Worm (Caenorhabditis elegans): ENCODE measurements around the gene thoc-1.

thoc-1 gene

DNA sequence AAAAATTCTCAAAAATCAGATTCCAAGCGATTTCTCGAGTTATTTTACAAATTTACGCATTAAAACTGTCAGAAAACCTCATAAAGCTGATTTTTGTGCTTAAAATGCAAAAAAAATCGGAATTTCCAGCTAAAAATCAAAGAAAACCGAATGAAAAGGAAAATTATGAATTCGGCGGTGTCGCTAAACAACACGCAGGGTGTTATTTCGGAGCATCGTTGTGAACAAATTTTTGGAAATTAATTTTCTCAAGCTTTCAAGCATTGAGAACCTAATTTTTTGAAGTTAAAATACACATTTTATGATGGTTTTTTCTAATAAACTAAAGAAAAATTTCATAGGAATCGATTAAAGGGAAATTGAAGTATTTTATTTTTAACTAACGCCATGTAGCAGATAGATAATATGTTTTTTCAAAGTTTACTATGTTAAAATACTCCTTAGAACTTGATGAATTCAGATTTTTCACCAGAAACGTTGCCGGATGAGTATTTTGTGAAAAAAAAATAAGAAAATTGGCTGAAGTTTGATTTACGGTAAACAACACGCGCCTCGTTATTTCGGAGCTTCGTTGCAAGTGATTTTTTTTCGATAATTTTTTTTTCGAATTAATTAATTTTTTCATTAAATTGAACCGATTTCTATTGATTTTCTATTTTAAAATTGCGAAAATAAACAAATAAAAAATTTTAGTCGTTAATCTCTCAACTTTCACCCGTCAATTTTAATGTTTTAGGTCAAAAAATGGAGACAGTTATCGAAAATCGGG lies at the start of gene thoc-1:
Gene thoc-1, plus strand, starts transcription at position 737 of the 769 bp plus-strand sequence.
- TF ChIP-seq hlh-4 (tag; optimal IDR thresholded peaks at IDR 0.05), result no peak
- TF ChIP-seq pag-3 (tag; optimal IDR thresholded peaks at IDR 0.05; ENCODE audit: borderline replicate concordance, insufficient read depth), result no peak
- no peak for TF ChIP-seq ceh-88 (GFP tag; IDR thresholded peaks at IDR 0.05)
- TF ChIP-seq unc-62 (GFP tag; optimal IDR thresholded peaks at IDR 0.05), result no peak
- TF ChIP-seq lsy-2 (tag; optimal IDR thresholded peaks at IDR 0.05), result peak in 1 of 2 experiments; percentile 30
- no peak for TF ChIP-seq snpc-4 (tag; optimal IDR thresholded peaks at IDR 0.05)
- no peak for TF ChIP-seq ztf-11 (tag; optimal IDR thresholded peaks at IDR 0.05)
- peak in 1 of 2 experiments; percentile 11 for TF ChIP-seq lin-35 (GFP tag; optimal IDR thresholded peaks at IDR 0.05)
- no peak for TF ChIP-seq hlh-17 (GFP tag; optimal IDR thresholded peaks at IDR 0.05; ENCODE audit: borderline replicate concordance)
- TF ChIP-seq hpl-2 (GFP tag; optimal IDR thresholded peaks at IDR 0.05), result no peak
- TF ChIP-seq unc-98 (GFP tag; IDR thresholded peaks at IDR 0.05), result no peak
- TF ChIP-seq efl-1 (optimal IDR thresholded peaks at IDR 0.05), result peak in 1 of 2 experiments; percentile 33
- TF ChIP-seq efl-1 (GFP tag; optimal IDR thresholded peaks at IDR 0.05 in 1 of 2), result peak in 1 of 2 experiments; percentile 72
- TF ChIP-seq aha-1 (tag; optimal IDR thresholded peaks at IDR 0.05), result no peak
- no peak for TF ChIP-seq egl-27 (tag; optimal IDR thresholded peaks at IDR 0.05)
- TF ChIP-seq ceh-90 (tag; optimal IDR thresholded peaks at IDR 0.05), result no peak
- TF ChIP-seq C16A3.4 (tag; optimal IDR thresholded peaks at IDR 0.05), result no peak
- TF ChIP-seq blmp-1 (tag; optimal IDR thresholded peaks at IDR 0.05), result peak; percentile 23
- TF ChIP-seq C34B4.2 (tag; optimal IDR thresholded peaks at IDR 0.05), result no peak
- TF ChIP-seq dpl-1 (GFP tag; optimal IDR thresholded peaks at IDR 0.05), result peak in 1 of 3 experiments; percentile 6
- TF ChIP-seq nhr-28 (tag; optimal IDR thresholded peaks at IDR 0.05), result no peak
- no peak for TF ChIP-seq mef-2 (tag; optimal IDR thresholded peaks at IDR 0.05)
- no peak for TF ChIP-seq sup-37 (GFP tag; optimal IDR thresholded peaks at IDR 0.05)
- TF ChIP-seq xbp-1 (tag; optimal IDR thresholded peaks at IDR 0.05), result peak; percentile 10
- peak; percentile 7 for TF ChIP-seq snu-23 (GFP tag; optimal IDR thresholded peaks at IDR 0.05)
- no peak for TF ChIP-seq C04F5.9 (tag; optimal IDR thresholded peaks at IDR 0.05)

ce11 chrII:658369-658768 lies 43.5 kb upstream of the thoc-1 start, which contains the start of gene sdz-24:
Gene sdz-24, plus strand, starts transcription at chrII:658669.
- TF ChIP-seq ztf-11 (tag; optimal IDR thresholded peaks at IDR 0.05) (no peak), nhr-237 (tag; optimal IDR thresholded peaks at IDR 0.05) (no peak), lsy-2 (tag; optimal IDR thresholded peaks at IDR 0.05) (no peak), skn-1 (tag; optimal IDR thresholded peaks at IDR 0.05) (no peak), ceh-63 (GFP tag; optimal IDR thresholded peaks at IDR 0.05) (no peak)

- TF ChIP-seq ceh-82 (tag; optimal IDR thresholded peaks at IDR 0.05), result no peak
- no peak for TF ChIP-seq C34B4.2 (tag; optimal IDR thresholded peaks at IDR 0.05)
- no peak for TF ChIP-seq fos-1 (tag; optimal IDR thresholded peaks at IDR 0.05)
- TF ChIP-seq lin-14 (GFP tag; optimal IDR thresholded peaks at IDR 0.05), result no peak
- no peak for TF ChIP-seq sox-4 (tag; optimal IDR thresholded peaks at IDR 0.05)
- TF ChIP-seq nhr-237 (tag; optimal IDR thresholded peaks at IDR 0.05), result no peak
- no peak for TF ChIP-seq mef-2 (tag; optimal IDR thresholded peaks at IDR 0.05)
- TF ChIP-seq ama-1 (optimal IDR thresholded peaks at IDR 0.05), result no peak
- TF ChIP-seq nhr-90 (tag; optimal IDR thresholded peaks at IDR 0.05; ENCODE audit: poor library complexity), result no peak
- no peak for TF ChIP-seq nhr-71 (tag; optimal IDR thresholded peaks at IDR 0.05)
- no peak for TF ChIP-seq fkh-4 (tag; optimal IDR thresholded peaks at IDR 0.05; ENCODE audit: borderline replicate concordance)
- TF ChIP-seq pqm-1 (tag; optimal IDR thresholded peaks at IDR 0.05), result no peak
- TF ChIP-seq blmp-1 (tag; optimal IDR thresholded peaks at IDR 0.05), result no peak
- TF ChIP-seq ceh-8 (GFP tag; optimal IDR thresholded peaks at IDR 0.05), result no peak
- no peak for TF ChIP-seq lin-39 (tag; optimal IDR thresholded peaks at IDR 0.05)
Observed at ce11 chrII:661696-662095, 40.2 kb upstream of the thoc-1 start, which contains the start of gene sri-45. Gene sri-45, minus strand, starts transcription at chrII:661796.
